Fruit fly (Drosophila melanogaster) whole organism, embryonic: ENCODE data around the gene CG31680.

ENCODE experiments used
- Abd-B ChIP-seq: fragments of 200-800 bp; sonication (Bioruptor generic); optimal IDR thresholded peaks from 2 replicates; lab custom pipeline; 2018; ENCODE audit warnings: missing biosample characterization, mild to moderate bottlenecking, missing genetic modification characterization, moderate library complexity
- Atf3 ChIP-seq: fragments of 200-800 bp; sonication (Bioruptor generic); optimal IDR thresholded peaks from 3 replicates; lab custom pipeline; 2016; ENCODE audit warnings: missing biosample characterization, missing genetic modification characterization
- CG10147 ChIP-seq: fragments of 200-800 bp; sonication (Bioruptor generic); optimal IDR thresholded peaks from 2 replicates; lab custom pipeline; 2019; ENCODE audit warnings: missing biosample characterization, mild to moderate bottlenecking, missing genetic modification characterization, moderate library complexity
- CG11723 ChIP-seq: fragments of 200-800 bp; sonication (Bioruptor generic); optimal IDR thresholded peaks from 2 replicates; lab custom pipeline; 2017; ENCODE audit warnings: missing biosample characterization, mild to moderate bottlenecking, missing genetic modification characterization
- CG12236 ChIP-seq: fragments of 200-800 bp; sonication (Bioruptor generic); optimal IDR thresholded peaks from 2 replicates; lab custom pipeline; 2016; ENCODE audit warnings: missing biosample characterization, missing genetic modification characterization
- CG12942 ChIP-seq: fragments of 200-800 bp; sonication (Bioruptor generic); optimal IDR thresholded peaks from 3 replicates; lab custom pipeline; 2016; ENCODE audit warnings: missing biosample characterization, missing genetic modification characterization
- CG13624 ChIP-seq: fragments of 200-800 bp; sonication (Bioruptor generic); optimal IDR thresholded peaks from 2 replicates; lab custom pipeline; 2016; ENCODE audit warnings: missing biosample characterization, missing genetic modification characterization
- CG15073 ChIP-seq: fragments of 200-800 bp; sonication (Bioruptor generic); optimal IDR thresholded peaks from 2 replicates; lab custom pipeline; 2016; ENCODE audit warnings: missing biosample characterization, missing genetic modification characterization
- CG15269 ChIP-seq: fragments of 200-800 bp; sonication (Bioruptor generic); optimal IDR thresholded peaks from 2 replicates; lab custom pipeline; 2018; ENCODE audit warnings: missing biosample characterization, mild to moderate bottlenecking, missing genetic modification characterization, moderate library complexity
- CG15514 ChIP-seq: fragments of 200-800 bp; sonication (Bioruptor generic); optimal IDR thresholded peaks from 3 replicates; lab custom pipeline; 2017; ENCODE audit warnings: missing biosample characterization, missing genetic modification characterization, mild to moderate bottlenecking, moderate library complexity, missing genetic modification reagents
- CG16863 ChIP-seq: fragments of 200-800 bp; sonication (Bioruptor generic); optimal IDR thresholded peaks from 3 replicates; lab custom pipeline; 2016; ENCODE audit warnings: missing biosample characterization, missing genetic modification characterization
- CG18262 ChIP-seq: fragments of 200-800 bp; optimal IDR thresholded peaks from 3 replicates; lab custom pipeline; 2019; ENCODE audit warnings: missing biosample characterization, mild to moderate bottlenecking, missing genetic modification characterization, moderate library complexity
- CG18619 ChIP-seq: fragments of 200-800 bp; sonication (Bioruptor generic); optimal IDR thresholded peaks from 3 replicates; lab custom pipeline; 2017; ENCODE audit warnings: missing biosample characterization, mild to moderate bottlenecking, missing genetic modification characterization
- CG2889 ChIP-seq: fragments of 200-800 bp; sonication (Bioruptor generic); IDR thresholded peaks from 3 replicates; pipeline ENCODE4 v1.3.6; 2022; ENCODE audit warnings: missing biosample characterization, missing genetic modification characterization
- CG3163 ChIP-seq: fragments of 200-800 bp; sonication (Bioruptor generic); optimal IDR thresholded peaks from 3 replicates; lab custom pipeline; 2016; ENCODE audit warnings: missing biosample characterization, missing genetic modification characterization
- CG3726 ChIP-seq: fragments of 200-800 bp; sonication (Bioruptor generic); IDR thresholded peaks from 3 replicates; pipeline ENCODE4, ENCODE4 v1.3.6; 2022; ENCODE audit warnings: missing biosample characterization, missing genetic modification characterization
- CG43689 ChIP-seq: fragments of 200-800 bp; sonication (Bioruptor generic); IDR thresholded peaks from 2 replicates; pipeline ENCODE4 v1.3.6; 2022; ENCODE audit warnings: missing biosample characterization, missing genetic modification characterization
- CG6254 ChIP-seq: fragments of 200-800 bp; sonication (Bioruptor generic); optimal IDR thresholded peaks from 3 replicates; lab custom pipeline; 2017; ENCODE audit warnings: mild to moderate bottlenecking, missing biosample characterization, missing genetic modification reagents, missing genetic modification characterization
- CG6654 ChIP-seq: fragments of 200-800 bp; sonication (Bioruptor generic); optimal IDR thresholded peaks from 2 replicates; lab custom pipeline; 2017; ENCODE audit warnings: missing biosample characterization, mild to moderate bottlenecking, missing genetic modification characterization
- CG7963 ChIP-seq: fragments of 200-800 bp; sonication (Bioruptor generic); IDR thresholded peaks from 3 replicates; pipeline ENCODE4 v1.3.6; 2022; ENCODE audit warnings: missing biosample characterization, missing genetic modification characterization; ENCODE audit not compliant: partially characterized antibody
- CG9437 ChIP-seq: fragments of 200-800 bp; sonication (Bioruptor generic); optimal IDR thresholded peaks from 2 replicates; lab custom pipeline; 2018; ENCODE audit warnings: missing biosample characterization, mild to moderate bottlenecking, missing genetic modification characterization
- CkIIα-i1 ChIP-seq: fragments of 200-800 bp; sonication (Bioruptor generic); IDR thresholded peaks from 2 replicates; pipeline ENCODE4 v1.3.6; 2022; ENCODE audit warnings: missing biosample characterization, missing genetic modification characterization
- Dll ChIP-seq: fragments of 200-800 bp; sonication (Bioruptor generic); IDR thresholded peaks from 4 replicates; pipeline ENCODE4 v1.3.6; 2022; ENCODE audit warnings: missing biosample characterization, missing genetic modification characterization; ENCODE audit not compliant: partially characterized antibody
- Doc3 ChIP-seq: fragments of 200-800 bp; sonication (Bioruptor generic); IDR thresholded peaks from 3 replicates; pipeline ENCODE4 v1.3.6; 2022; ENCODE audit warnings: missing biosample characterization, missing genetic modification characterization; ENCODE audit not compliant: partially characterized antibody
- Fer3 ChIP-seq: fragments of 200-800 bp; sonication (Bioruptor generic); optimal IDR thresholded peaks from 2 replicates; lab custom pipeline; 2018; ENCODE audit warnings: missing biosample characterization, mild to moderate bottlenecking, missing genetic modification characterization, moderate library complexity
- Hr3 ChIP-seq: fragments of 200-800 bp; sonication (Bioruptor generic); optimal IDR thresholded peaks from 3 replicates; lab custom pipeline; 2016; ENCODE audit warnings: missing biosample characterization, missing genetic modification characterization
- Hr39 ChIP-seq: fragments of >200 bp; optimal IDR thresholded peaks from 2 replicates; lab custom pipeline; 2017
- Lhr ChIP-seq: fragments of 200-800 bp; sonication (Bioruptor generic); optimal IDR thresholded peaks from 3 replicates; lab custom pipeline; 2017; ENCODE audit warnings: mild to moderate bottlenecking, missing biosample characterization, missing genetic modification reagents, missing genetic modification characterization
- Mad ChIP-seq: fragments of 200-800 bp; sonication (Bioruptor generic); optimal IDR thresholded peaks from 2 replicates; lab custom pipeline; 2016; ENCODE audit warnings: missing biosample characterization, missing genetic modification characterization
- Mrtf ChIP-seq: fragments of 200-800 bp; sonication (Bioruptor generic); IDR thresholded peaks from 3 replicates; pipeline ENCODE4 v1.3.6; 2022; ENCODE audit warnings: missing biosample characterization, missing genetic modification characterization
- NK7.1 ChIP-seq: fragments of 200-800 bp; sonication (Bioruptor generic); optimal IDR thresholded peaks from 3 replicates; lab custom pipeline; 2016; ENCODE audit warnings: missing biosample characterization, missing genetic modification characterization
- Oaz ChIP-seq: fragments of 200-800 bp; sonication (Bioruptor generic); IDR thresholded peaks from 2 replicates; pipeline ENCODE4 v1.3.6; 2022; ENCODE audit warnings: missing biosample characterization, missing genetic modification characterization
- Ptx1 ChIP-seq: fragments of 200-800 bp; sonication (Bioruptor generic); IDR thresholded peaks from 2 replicates; pipeline ENCODE4 v1.3.6; 2022; ENCODE audit warnings: missing biosample characterization, missing genetic modification characterization
- Rfx ChIP-seq: fragments of 200-800 bp; sonication (Bioruptor generic); IDR thresholded peaks from 2 replicates; pipeline ENCODE4 v1.3.6; 2022; ENCODE audit warnings: missing biosample characterization, missing genetic modification characterization
- Xbp1 ChIP-seq: fragments of 200-800 bp; sonication (Bioruptor generic); optimal IDR thresholded peaks from 3 replicates; lab custom pipeline; 2016; ENCODE audit warnings: missing biosample characterization, mild to moderate bottlenecking, missing genetic modification characterization
- al ChIP-seq: fragments of 200-800 bp; sonication (Bioruptor generic); IDR thresholded peaks from 2 replicates; pipeline ENCODE4 v1.3.6; 2022; ENCODE audit warnings: missing biosample characterization, missing genetic modification characterization
- cato ChIP-seq: fragments of 200-800 bp; sonication (Bioruptor generic); optimal IDR thresholded peaks from 2 replicates; lab custom pipeline; 2016; ENCODE audit warnings: missing biosample characterization, missing genetic modification characterization, borderline replicate concordance
- gem ChIP-seq: fragments of 200-800 bp; sonication (Bioruptor generic); optimal IDR thresholded peaks from 2 replicates; lab custom pipeline; 2019; ENCODE audit warnings: missing biosample characterization, mild to moderate bottlenecking, missing genetic modification characterization, moderate library complexity
- gro ChIP-seq: fragments of 200-800 bp; sonication (Bioruptor generic); optimal IDR thresholded peaks from 2 replicates; lab custom pipeline; 2016; ENCODE audit warnings: missing biosample characterization, missing genetic modification characterization
- lab ChIP-seq: fragments of 200-800 bp; sonication (Bioruptor generic); optimal IDR thresholded peaks from 3 replicates; lab custom pipeline; 2017; ENCODE audit warnings: missing biosample characterization, missing genetic modification characterization, mild to moderate bottlenecking, moderate library complexity, missing genetic modification reagents
- lov ChIP-seq, 2 experiments: fragments of 200-800 bp in 1 of 2; fragments of >200 bp in 1 of 2; sonication (Bioruptor generic) in 1 of 2; IDR thresholded peaks in 1 of 2; optimal IDR thresholded peaks in 1 of 2; 2 replicates in 1 of 2; 3 replicates in 1 of 2; pipeline versions ENCODE4 v1.3.6 to Lab custom; 2017 to 2022; ENCODE audit warnings: missing biosample characterization in 1 of 2, missing genetic modification characterization in 1 of 2
- nerfin-1 ChIP-seq: fragments of 200-800 bp; sonication (Bioruptor generic); optimal IDR thresholded peaks from 3 replicates; lab custom pipeline; 2019; ENCODE audit warnings: missing biosample characterization, mild to moderate bottlenecking, missing genetic modification characterization, moderate library complexity
- nom ChIP-seq: fragments of 200-800 bp; sonication (Bioruptor generic); optimal IDR thresholded peaks from 2 replicates; lab custom pipeline; 2017; ENCODE audit warnings: missing biosample characterization, missing genetic modification characterization, mild to moderate bottlenecking, moderate library complexity, missing genetic modification reagents
- phol ChIP-seq: fragments of 200-800 bp; sonication (Bioruptor generic); optimal IDR thresholded peaks from 3 replicates; lab custom pipeline; 2018; ENCODE audit warnings: missing biosample characterization, mild to moderate bottlenecking, missing genetic modification characterization, moderate library complexity
- pnt ChIP-seq: fragments of 200-800 bp; sonication (Bioruptor generic); optimal IDR thresholded peaks from 3 replicates; lab custom pipeline; 2016; ENCODE audit warnings: missing biosample characterization, missing genetic modification characterization
- psq ChIP-seq: fragments of 200-800 bp; sonication (Bioruptor generic); optimal IDR thresholded peaks from 2 replicates; lab custom pipeline; 2017; ENCODE audit warnings: missing biosample characterization, missing genetic modification characterization
- ranshi ChIP-seq: fragments of 200-800 bp; sonication (Bioruptor generic); IDR thresholded peaks from 2 replicates; pipeline ENCODE4 v1.3.6; 2022; ENCODE audit warnings: missing biosample characterization, missing genetic modification characterization
- tx ChIP-seq: fragments of 200-800 bp; sonication (Bioruptor generic); optimal IDR thresholded peaks from 2 replicates; lab custom pipeline; 2016; ENCODE audit warnings: missing biosample characterization, missing genetic modification characterization
- wdn ChIP-seq: fragments of 200-800 bp; sonication (Bioruptor generic); IDR thresholded peaks from 2 replicates; pipeline ENCODE4 v1.3.6; 2022; ENCODE audit warnings: missing biosample characterization, missing genetic modification characterization
- yki ChIP-seq: fragments of >200 bp; optimal IDR thresholded peaks from 3 replicates; lab custom pipeline; 2018

Gene CG31680

dm6 chr2L:20645394-20645869 lies 5.5 kb downstream of the CG31680 start, which contains the start of the genes phr6-4 and CG2608 (continued):
- TF ChIP-seq lov (optimal IDR thresholded peaks at IDR 0.05; lab: Kevin White, UChicago), result no peak
- 0 out of 3 replicates have a peak, but pooled peaks have one; percentile 69 for TF ChIP-seq lov (GFP tag; IDR thresholded peaks at IDR 0.05; lab: Robert Waterston, UW)
- TF ChIP-seq CG13624 (GFP tag; lab: Kevin White, UChicago), result peak; percentile 90
- TF ChIP-seq Xbp1, result peak; percentile 96
- peak; percentile 94 for TF ChIP-seq lab
- peak; percentile 74 for TF ChIP-seq Mrtf (GFP tag; lab: Robert Waterston, UW)
- TF ChIP-seq CG12942 (GFP tag; lab: Kevin White, UChicago), result peak; percentile 93
- TF ChIP-seq CG18262, result peak; percentile 95
- TF ChIP-seq CG9437, result peak; percentile 90
- peak; percentile 71 for TF ChIP-seq CG3163
- TF ChIP-seq CG15514, result peak; percentile 87
- TF ChIP-seq Oaz (GFP tag; lab: Robert Waterston, UW), result peak; percentile 82
- no peak for TF ChIP-seq yki (lab: Kevin White, UChicago)
- TF ChIP-seq Mad (GFP tag; lab: Kevin White, UChicago), result peak; percentile 87
- no peak for TF ChIP-seq Doc3 (GFP tag; lab: Robert Waterston, UW)
- TF ChIP-seq Dll (GFP tag; lab: Robert Waterston, UW), result no peak
- peak; percentile 86 for TF ChIP-seq nom
- peak; percentile 97 for TF ChIP-seq gem (tag; lab: Kevin White, UChicago)
- no peak for TF ChIP-seq Hr39
- TF ChIP-seq CG3726 (GFP tag; lab: Robert Waterston, UW), result peak; percentile 63; the same call in 1 of the 3 replicates
- TF ChIP-seq CkIIα-i1, result no peak
- TF ChIP-seq al, result peak; percentile 90
- peak; percentile 90 for TF ChIP-seq nerfin-1 (tag; lab: Kevin White, UChicago)
- peak; percentile 87 for TF ChIP-seq Rfx (GFP tag; lab: Robert Waterston, UW)
- TF ChIP-seq ranshi (GFP tag; lab: Robert Waterston, UW), result peak; percentile 84
- TF ChIP-seq Abd-B (GFP tag; lab: Kevin White, UChicago), result peak; percentile 94
- TF ChIP-seq psq, result peak; percentile 78
- peak; percentile 86 for TF ChIP-seq CG11723 (GFP tag; lab: Kevin White, UChicago)
- peak; percentile 83 for TF ChIP-seq CG6254 (GFP tag; lab: Kevin White, UChicago)
- TF ChIP-seq tx (GFP tag; lab: Kevin White, UChicago), result peak; percentile 81
- peak; percentile 93 for TF ChIP-seq CG18619 (GFP tag; lab: Kevin White, UChicago)
- peak; percentile 80 for TF ChIP-seq NK7.1 (GFP tag; lab: Kevin White, UChicago)
- peak; percentile 87 for TF ChIP-seq wdn (GFP tag; lab: Robert Waterston, UW)
- TF ChIP-seq Ptx1 (GFP tag; lab: Robert Waterston, UW), result peak; percentile 87
- peak; percentile 95 for TF ChIP-seq phol
- peak; percentile 94 for TF ChIP-seq CG15269 (tag; lab: Kevin White, UChicago)
- TF ChIP-seq CG10147 (GFP tag; lab: Kevin White, UChicago), result peak; percentile 95
- peak; percentile 73 for TF ChIP-seq Atf3 (GFP tag; lab: Kevin White, UChicago)
- TF ChIP-seq CG16863, result peak; percentile 77
- peak; percentile 50; the same call in 1 of the 2 replicates for TF ChIP-seq CG43689 (GFP tag; lab: Robert Waterston, UW)
- peak; percentile 71 for TF ChIP-seq CG12236
- peak; percentile 90 for TF ChIP-seq gro (GFP tag; lab: Kevin White, UChicago)
- TF ChIP-seq Lhr (GFP tag; lab: Kevin White, UChicago), result peak; percentile 77
- peak; percentile 85 for TF ChIP-seq cato (GFP tag; lab: Kevin White, UChicago)
- TF ChIP-seq Hr3 (GFP tag; lab: Kevin White, UChicago), result peak; percentile 92
- TF ChIP-seq CG7963 (GFP tag; lab: Robert Waterston, UW), result no peak
- peak; percentile 92 for TF ChIP-seq Fer3 (tag; lab: Kevin White, UChicago)
- peak; percentile 76 for TF ChIP-seq CG6654 (GFP tag; lab: Kevin White, UChicago)
- TF ChIP-seq CG15073 (GFP tag; lab: Kevin White, UChicago), result peak; percentile 54
- TF ChIP-seq CG2889 (GFP tag; lab: Robert Waterston, UW), result peak; percentile 91
- TF ChIP-seq pnt (GFP tag; lab: Kevin White, UChicago), result peak; percentile 91
